Worm (Caenorhabditis elegans) whole organism, L2 larva: ENCODE measurements around the gene F07F6.4.

Experiments
- ceh-16 ChIP-seq: fragments of 150-350 bp; optimal IDR thresholded peaks from 2 replicates; lab custom pipeline; 2014; ENCODE audit warnings: missing biosample characterization, missing genetic modification characterization
- lsy-2 ChIP-seq, 2 experiments: fragments of 150-350 bp in 1 of 2; sonication (generic microtip) in 1 of 2; optimal IDR thresholded peaks; 2 replicates each; lab custom pipeline; 2014 to 2017; ENCODE audit warnings: missing biosample characterization in 2 of 2, missing genetic modification characterization in 2 of 2
- nhr-21 ChIP-seq: fragments of 150-350 bp; optimal IDR thresholded peaks from 2 replicates; lab custom pipeline; 2014; ENCODE audit warnings: missing biosample characterization, missing genetic modification characterization
- nhr-237 ChIP-seq: fragments of 150-350 bp; optimal IDR thresholded peaks from 2 replicates; lab custom pipeline; 2014; ENCODE audit warnings: missing biosample characterization, missing genetic modification characterization
- nhr-77 ChIP-seq: fragments of 150-350 bp; optimal IDR thresholded peaks from 2 replicates; lab custom pipeline; 2014; ENCODE audit warnings: missing biosample characterization, missing genetic modification characterization
- snpc-4 ChIP-seq: fragments of 150-350 bp; optimal IDR thresholded peaks from 2 replicates; lab custom pipeline; 2014; ENCODE audit warnings: missing biosample characterization, missing genetic modification characterization
- unc-62 ChIP-seq: fragments of 150-350 bp; optimal IDR thresholded peaks from 2 replicates; lab custom pipeline; 2014; ENCODE audit warnings: missing biosample characterization, missing genetic modification reagents, missing genetic modification characterization

DNA sequence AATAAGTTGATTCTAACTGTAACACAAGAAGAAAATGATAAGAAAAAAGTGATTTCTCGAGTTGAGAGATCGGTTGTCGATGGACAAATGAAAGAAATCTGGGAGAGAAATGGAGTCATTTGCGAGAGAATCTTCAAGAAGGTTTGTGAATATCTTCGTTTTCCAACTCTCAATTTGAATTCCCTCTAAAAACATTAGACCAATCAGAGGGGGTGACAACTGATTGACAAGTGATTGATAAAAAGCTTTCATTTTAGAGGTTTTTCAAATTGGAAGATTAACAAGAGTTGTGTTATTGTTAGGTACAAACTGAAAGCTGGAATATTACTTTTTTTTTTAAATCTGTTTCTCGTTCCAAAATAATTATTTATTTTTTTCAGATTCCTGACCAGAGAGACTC lies 11.5 kb downstream of the F07F6.4 start:
- TF ChIP-seq unc-62 (no peak), lsy-2 (tag; optimal IDR thresholded peaks at IDR 0.05; lab: Kevin White, UChicago) (no peak), ceh-16 (tag; lab: Kevin White, UChicago) (no peak), nhr-237 (tag; lab: Kevin White, UChicago) (no peak), nhr-77 (tag; lab: Kevin White, UChicago) (no peak), nhr-21 (no peak), snpc-4 (tag; lab: Kevin White, UChicago) (no peak)
